Fruit fly (Drosophila melanogaster): ENCODE measurements around the gene Vps16A.
A peak's percentile ranks its signal among the peaks of the same experiment; 100 is the strongest.

The Vps16A gene

DNA sequence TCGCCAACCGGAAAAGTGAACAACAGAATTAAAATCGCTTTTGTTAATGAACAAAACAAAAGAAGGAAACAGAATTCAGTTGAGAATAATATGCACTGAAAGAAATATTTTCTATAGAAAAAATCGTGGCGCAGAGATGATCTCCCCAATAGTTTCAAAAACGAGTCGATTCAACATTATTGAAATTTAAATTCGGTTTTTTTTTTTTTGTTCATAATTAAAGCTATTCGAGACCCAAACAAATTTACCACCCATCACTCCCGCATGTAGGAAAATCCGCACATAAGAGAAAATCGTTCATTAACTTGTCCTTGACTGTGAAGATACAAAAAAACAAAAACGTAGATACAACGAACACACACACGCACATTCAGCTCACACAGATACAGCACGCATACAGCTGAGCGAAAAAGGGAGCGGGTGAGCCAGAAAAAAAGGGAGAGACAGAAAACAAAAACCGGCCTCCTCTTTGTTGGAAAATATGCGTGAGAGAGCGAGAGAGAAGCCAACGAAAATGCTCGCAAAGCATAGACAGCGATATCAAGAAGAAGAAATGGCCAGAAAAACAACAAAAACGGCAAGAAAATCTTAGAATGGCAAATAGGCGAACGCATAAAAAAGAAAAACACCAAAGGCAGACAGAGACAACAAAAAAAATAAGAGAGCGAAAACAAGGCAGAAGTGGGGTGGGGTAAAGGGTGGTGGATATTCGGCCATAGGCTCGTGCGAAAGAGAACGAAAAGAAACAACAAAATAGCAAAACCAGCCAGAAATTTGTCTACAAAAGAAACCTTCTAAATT is 46.6 kb upstream of the Vps16A start (continued):
- TF ChIP-seq Med (GFP tag) (peak; percentile 89), CG32772 (GFP tag; IDR thresholded peaks at IDR 0.05) (no peak; the same call in 1 of the 2 replicates), CG7987 (GFP tag; optimal IDR thresholded peaks at IDR 0.05) (no peak), CG8388 (GFP tag; optimal IDR thresholded peaks at IDR 0.05) (no peak), CG2120 (GFP tag; optimal IDR thresholded peaks at IDR 0.05) (peak; percentile 84), pb (GFP tag; optimal IDR thresholded peaks at IDR 0.05) (peak; percentile 12), E2f2 (GFP tag; IDR thresholded peaks at IDR 0.05) (no peak), CG7357 (GFP tag; IDR thresholded peaks at IDR 0.05) (0 out of 3 replicates have a peak, but pooled peaks have one; percentile 19), pita (GFP tag; optimal IDR thresholded peaks at IDR 0.05) (no peak), CG11696 (GFP tag; IDR thresholded peaks at IDR 0.05) (peak; percentile 74), CG12942 (GFP tag; optimal IDR thresholded peaks at IDR 0.05) (no peak), CG6813 (GFP tag; optimal IDR thresholded peaks at IDR 0.05) (peak; percentile 21), fd64A (GFP tag; optimal IDR thresholded peaks at IDR 0.05) (no peak), sug (tag; optimal IDR thresholded peaks at IDR 0.05) (peak; percentile 3), Nf-YA (GFP tag; IDR thresholded peaks at IDR 0.05) (no peak), vvl (GFP tag; IDR thresholded peaks at IDR 0.05) (peak; percentile 59), twi (tag; optimal IDR thresholded peaks at IDR 0.05) (no peak), CG13894 (tag; optimal IDR thresholded peaks at IDR 0.05) (no peak), CG30403 (GFP tag; optimal IDR thresholded peaks at IDR 0.05) (peak; percentile 43), unpg (GFP tag; optimal IDR thresholded peaks at IDR 0.05) (peak; percentile 36), Doc2 (GFP tag; IDR thresholded peaks at IDR 0.05) (no peak), BtbVII (GFP tag; optimal IDR thresholded peaks at IDR 0.05) (no peak), Sry-δ (GFP tag; optimal IDR thresholded peaks at IDR 0.05) (no peak), sob (GFP tag; IDR thresholded peaks at IDR 0.05) (peak; percentile 47; the same call in 1 of the 2 replicates), CG11723 (GFP tag; optimal IDR thresholded peaks at IDR 0.05) (no peak), gro (GFP tag; optimal IDR thresholded peaks at IDR 0.05) (no peak), CG4854 (GFP tag; optimal IDR thresholded peaks at IDR 0.05) (no peak), Hand (GFP tag; optimal IDR thresholded peaks at IDR 0.05) (peak; percentile 32), Atf3 (GFP tag; optimal IDR thresholded peaks at IDR 0.05) (no peak), CG10979 (tag; optimal IDR thresholded peaks at IDR 0.05) (no peak), CoRest (tag; optimal IDR thresholded peaks at IDR 0.05) (peak; percentile 12), CG4360 (GFP tag; IDR thresholded peaks at IDR 0.05) (peak; percentile 86), pum (GFP tag; optimal IDR thresholded peaks at IDR 0.05) (peak; percentile 2), oc (tag; optimal IDR thresholded peaks at IDR 0.05) (peak; percentile 2), Abd-B (GFP tag; optimal IDR thresholded peaks at IDR 0.05) (no peak), Dref (GFP tag; IDR thresholded peaks at IDR 0.05) (no peak), sr (GFP tag; IDR thresholded peaks at IDR 0.05) (no peak), Sin3A (optimal IDR thresholded peaks at IDR 0.05) (no peak), D (optimal IDR thresholded peaks at IDR 0.05) (no peak), D (GFP tag; optimal IDR thresholded peaks at IDR 0.05) (no peak), E2f1 (GFP tag; IDR thresholded peaks at IDR 0.05) (no peak), CG14050 (GFP tag; IDR thresholded peaks at IDR 0.05) (no peak), Oaz (GFP tag; IDR thresholded peaks at IDR 0.05) (no peak), CG10147 (GFP tag; optimal IDR thresholded peaks at IDR 0.05) (no peak), gce (GFP tag; IDR thresholded peaks at IDR 0.05) (no peak), wek (GFP tag; optimal IDR thresholded peaks at IDR 0.05) (no peak), CG1602 (GFP tag; optimal IDR thresholded peaks at IDR 0.05) (peak; percentile 0), stc (GFP tag; IDR thresholded peaks at IDR 0.05) (peak; percentile 36; the same call in 1 of the 2 replicates), NfI (GFP tag; optimal IDR thresholded peaks at IDR 0.05) (peak; percentile 35), CG9609 (GFP tag; optimal IDR thresholded peaks at IDR 0.05) (peak; percentile 56), row (GFP tag; IDR thresholded peaks at IDR 0.05) (peak; percentile 60)
